Worm (Caenorhabditis elegans) whole organism, midembryonic: ENCODE measurements around the gene dhs-11.
A peak's percentile ranks its signal among the peaks of the same experiment; 100 is the strongest.

Experiments used
- T22C8.4 ChIP-seq: fragments of 200-800 bp; sonication (Bioruptor generic); IDR thresholded peaks from 2 replicates; pipeline ENCODE4 v1.3.6; 2022; ENCODE audit warnings: missing genetic modification characterization, missing compliant biosample characterization
- cog-1 ChIP-seq: sonication (generic microtip); optimal IDR thresholded peaks from 2 replicates; lab custom pipeline; 2016; ENCODE audit warnings: missing genetic modification characterization, missing compliant biosample characterization
- flt-1 ChIP-seq: fragments of 200-800 bp; sonication (Bioruptor generic); IDR thresholded peaks from 2 replicates; pipeline ENCODE4 v1.3.6; 2022; ENCODE audit warnings: missing genetic modification characterization, missing compliant biosample characterization
- klf-2 ChIP-seq: fragments of 200-800 bp; sonication (Bioruptor generic); conservative IDR thresholded peaks from 2 replicates; pipeline ENCODE4 v1.3.6; 2022; ENCODE audit warnings: missing genetic modification reagents, missing genetic modification characterization, missing compliant biosample characterization
- med-1 ChIP-seq: sonication (generic microtip); optimal IDR thresholded peaks from 2 replicates; lab custom pipeline; 2017; ENCODE audit warnings: missing genetic modification characterization, mild to moderate bottlenecking, missing compliant biosample characterization, antibody characterized with exemption, missing genetic modification reagents; ENCODE audit not compliant: insufficient read depth
- ref-1 ChIP-seq: fragments of 200-800 bp; sonication (Bioruptor generic); conservative IDR thresholded peaks from 2 replicates; pipeline ENCODE4 v1.3.6; 2022; ENCODE audit warnings: missing genetic modification reagents, missing genetic modification characterization, missing compliant biosample characterization
- tab-1 ChIP-seq: fragments of 200-800 bp; sonication (Bioruptor generic); IDR thresholded peaks from 2 replicates; pipeline ENCODE4 v1.3.6; 2022; ENCODE audit warnings: missing genetic modification characterization, missing compliant biosample characterization
- ztf-23 ChIP-seq: fragments of 200-800 bp; sonication (Bioruptor generic); IDR thresholded peaks from 2 replicates; pipeline ENCODE4 v1.3.6; 2022; ENCODE audit warnings: missing genetic modification reagents, missing genetic modification characterization, missing compliant biosample characterization
- ztf-29 ChIP-seq: fragments of 200-800 bp; sonication (Bioruptor generic); IDR thresholded peaks from 2 replicates; pipeline ENCODE4 v1.3.6; 2022; ENCODE audit warnings: missing genetic modification reagents, missing genetic modification characterization, missing compliant biosample characterization

Gene dhs-11

ce11 chrIII:10642781-10643180 is at the start of gene dhs-11, which contains the start of gene orc-1:
Gene dhs-11, minus strand, starts transcription at chrIII:10642865.
Gene orc-1, plus strand, starts transcription at chrIII:10643129.
- no peak for TF ChIP-seq ztf-29 (GFP tag; lab: Robert Waterston, UW)
- TF ChIP-seq ref-1 (GFP tag; lab: Robert Waterston, UW), result no peak
- no peak for TF ChIP-seq klf-2 (GFP tag; lab: Robert Waterston, UW)
- TF ChIP-seq cog-1 (tag; lab: Kevin White, UChicago), result no peak
- no peak for TF ChIP-seq med-1 (GFP tag; lab: Kevin White, UChicago)
- TF ChIP-seq T22C8.4 (GFP tag; lab: Robert Waterston, UW), result no peak

ce11 chrIII:10691019-10691418 is 48.4 kb upstream of the dhs-11 start, which contains the start of gene Y39A1A.17:
Gene Y39A1A.17, minus strand, starts transcription at chrIII:10691119.
- TF ChIP-seq cog-1 (tag; lab: Kevin White, UChicago), result no peak
- no peak for TF ChIP-seq med-1 (GFP tag; lab: Kevin White, UChicago)
- TF ChIP-seq tab-1, result no peak
- no peak for TF ChIP-seq ztf-29 (GFP tag; lab: Robert Waterston, UW)
- TF ChIP-seq flt-1 (GFP tag; lab: Robert Waterston, UW), result no peak
- TF ChIP-seq ztf-23 (GFP tag; lab: Robert Waterston, UW), result no peak
- no peak for TF ChIP-seq T22C8.4 (GFP tag; lab: Robert Waterston, UW)
- TF ChIP-seq klf-2 (GFP tag; lab: Robert Waterston, UW), result no peak
- no peak for TF ChIP-seq ref-1 (GFP tag; lab: Robert Waterston, UW)

ce11 chrIII:10689057-10689456 is 46.4 kb upstream of the dhs-11 start, which contains the start of gene Y39A1A.31:
Gene Y39A1A.31, minus strand, starts transcription at chrIII:10689157.
- TF ChIP-seq flt-1 (GFP tag; lab: Robert Waterston, UW), result no peak
- TF ChIP-seq klf-2 (GFP tag; lab: Robert Waterston, UW), result no peak
- no peak for TF ChIP-seq med-1 (GFP tag; lab: Kevin White, UChicago)
- TF ChIP-seq cog-1 (tag; lab: Kevin White, UChicago), result no peak
- no peak for TF ChIP-seq ref-1 (GFP tag; lab: Robert Waterston, UW)
- TF ChIP-seq ztf-29 (GFP tag; lab: Robert Waterston, UW), result no peak
- no peak for TF ChIP-seq T22C8.4 (GFP tag; lab: Robert Waterston, UW)
- TF ChIP-seq ztf-23 (GFP tag; lab: Robert Waterston, UW), result no peak
- no peak for TF ChIP-seq tab-1

ce11 chrIII:10678971-10679370 is 36.3 kb upstream of the dhs-11 start, which contains the start of gene Y39A1A.16:
Gene Y39A1A.16, plus strand, starts transcription at chrIII:10679271.
- no peak for TF ChIP-seq T22C8.4 (GFP tag; lab: Robert Waterston, UW)
- TF ChIP-seq flt-1 (GFP tag; lab: Robert Waterston, UW), result no peak
- TF ChIP-seq ztf-29 (GFP tag; lab: Robert Waterston, UW), result no peak
- no peak for TF ChIP-seq ztf-23 (GFP tag; lab: Robert Waterston, UW)
- TF ChIP-seq cog-1 (tag; lab: Kevin White, UChicago), result no peak

ce11 chrIII:10671894-10672293 is 29.2 kb upstream of the dhs-11 start:
- no peak for TF ChIP-seq klf-2 (GFP tag; lab: Robert Waterston, UW)
- TF ChIP-seq ref-1 (GFP tag; lab: Robert Waterston, UW), result no peak
- no peak for TF ChIP-seq tab-1
- TF ChIP-seq ztf-23 (GFP tag; lab: Robert Waterston, UW), result no peak
- TF ChIP-seq T22C8.4 (GFP tag; lab: Robert Waterston, UW), result no peak
- TF ChIP-seq flt-1 (GFP tag; lab: Robert Waterston, UW), result no peak
- no peak for TF ChIP-seq med-1 (GFP tag; lab: Kevin White, UChicago)
- TF ChIP-seq cog-1 (tag; lab: Kevin White, UChicago), result no peak
- no peak for TF ChIP-seq ztf-29 (GFP tag; lab: Robert Waterston, UW)

- TF ChIP-seq ztf-23 (GFP tag; lab: Robert Waterston, UW) (no peak), ztf-29 (GFP tag; lab: Robert Waterston, UW) (no peak), flt-1 (GFP tag; lab: Robert Waterston, UW) (no peak), tab-1 (no peak), klf-2 (GFP tag; lab: Robert Waterston, UW) (no peak), T22C8.4 (GFP tag; lab: Robert Waterston, UW) (no peak), med-1 (GFP tag; lab: Kevin White, UChicago) (no peak)
Observed at ce11 chrIII:10666640-10667039, 24.0 kb upstream of the dhs-11 start.

ce11 chrIII:10661292-10661691 is 18.6 kb upstream of the dhs-11 start:
- TF ChIP-seq ztf-29 (GFP tag; lab: Robert Waterston, UW), result 0 out of 2 replicates have a peak, but pooled peaks have one; percentile 16
- TF ChIP-seq med-1 (GFP tag; lab: Kevin White, UChicago), result no peak
- no peak for TF ChIP-seq flt-1 (GFP tag; lab: Robert Waterston, UW)

- no peak for TF ChIP-seq klf-2 (GFP tag; lab: Robert Waterston, UW)
- no peak for TF ChIP-seq ztf-29 (GFP tag; lab: Robert Waterston, UW)
- TF ChIP-seq tab-1, result no peak
- no peak for TF ChIP-seq ref-1 (GFP tag; lab: Robert Waterston, UW)
- no peak for TF ChIP-seq flt-1 (GFP tag; lab: Robert Waterston, UW)
- TF ChIP-seq T22C8.4 (GFP tag; lab: Robert Waterston, UW), result no peak
- no peak for TF ChIP-seq ztf-23 (GFP tag; lab: Robert Waterston, UW)
- TF ChIP-seq cog-1 (tag; lab: Kevin White, UChicago), result no peak
- no peak for TF ChIP-seq med-1 (GFP tag; lab: Kevin White, UChicago)
Observed at ce11 chrIII:10658394-10658793, 15.7 kb upstream of the dhs-11 start.

- TF ChIP-seq flt-1 (GFP tag; lab: Robert Waterston, UW) (no peak), cog-1 (tag; lab: Kevin White, UChicago) (no peak), ztf-23 (GFP tag; lab: Robert Waterston, UW) (no peak)
Observed at ce11 chrIII:10657661-10658060, 15.0 kb upstream of the dhs-11 start.

ce11 chrIII:10656069-10656468 is 13.4 kb upstream of the dhs-11 start:
- TF ChIP-seq ztf-23 (GFP tag; lab: Robert Waterston, UW) (no peak), med-1 (GFP tag; lab: Kevin White, UChicago) (no peak), klf-2 (GFP tag; lab: Robert Waterston, UW) (no peak), ref-1 (GFP tag; lab: Robert Waterston, UW) (no peak), tab-1 (no peak), T22C8.4 (GFP tag; lab: Robert Waterston, UW) (no peak), flt-1 (GFP tag; lab: Robert Waterston, UW) (no peak), cog-1 (tag; lab: Kevin White, UChicago) (no peak), ztf-29 (GFP tag; lab: Robert Waterston, UW) (no peak)
